Worm (Caenorhabditis elegans) whole organism, L1 larva: ENCODE measurements around the gene mxl-3.

Experiments
- C04F5.9 ChIP-seq: sonication (generic microtip); optimal IDR thresholded peaks from 2 replicates; lab custom pipeline; 2016; ENCODE audit warnings: missing genetic modification characterization, missing compliant biosample characterization
- C34B4.2 ChIP-seq: sonication (generic microtip); optimal IDR thresholded peaks from 2 replicates; lab custom pipeline; 2017; ENCODE audit warnings: mild to moderate bottlenecking, missing genetic modification characterization, missing compliant biosample characterization
- F16B12.6 ChIP-seq: fragments of 150-350 bp; optimal IDR thresholded peaks from 2 replicates; lab custom pipeline; 2014; ENCODE audit warnings: missing biosample characterization, missing genetic modification characterization
- Y116A8C.19 ChIP-seq: sonication (generic microtip); optimal IDR thresholded peaks from 2 replicates; lab custom pipeline; 2016; ENCODE audit warnings: missing compliant biosample characterization, missing genetic modification characterization, borderline replicate concordance
- ama-1 ChIP-seq: fragments of 150-350 bp; optimal IDR thresholded peaks from 2 replicates; lab custom pipeline; 2014
- blmp-1 ChIP-seq: fragments of 150-350 bp; optimal IDR thresholded peaks from 2 replicates; lab custom pipeline; 2014; ENCODE audit warnings: missing biosample characterization, missing genetic modification characterization
- ceh-63 ChIP-seq: fragments of 200-800 bp; sonication (Bioruptor generic); optimal IDR thresholded peaks from 2 replicates; lab custom pipeline; 2018; ENCODE audit warnings: mild to moderate bottlenecking, missing genetic modification characterization, missing compliant biosample characterization
- ceh-8 ChIP-seq: fragments of 200-800 bp; sonication (Bioruptor generic); optimal IDR thresholded peaks from 2 replicates; lab custom pipeline; 2018; ENCODE audit warnings: mild to moderate bottlenecking, missing genetic modification characterization, moderate library complexity, missing compliant biosample characterization
- ceh-82 ChIP-seq, 3 experiments: fragments of 150-350 bp in 1 of 3; sonication (generic microtip) in 2 of 3; optimal IDR thresholded peaks; 2 replicates each; lab custom pipeline; 2014 to 2017; ENCODE audit warnings: missing biosample characterization in 3 of 3, missing genetic modification characterization in 3 of 3
- ceh-88 ChIP-seq: fragments of 200-800 bp; sonication (Bioruptor generic); IDR thresholded peaks from 2 replicates; pipeline ENCODE4 v1.3.6; 2022; ENCODE audit warnings: missing genetic modification characterization, missing compliant biosample characterization
- ces-1 ChIP-seq: fragments of 150-350 bp; optimal IDR thresholded peaks from 2 replicates; lab custom pipeline; 2014; ENCODE audit warnings: missing biosample characterization, missing genetic modification reagents, missing genetic modification characterization
- egl-13 ChIP-seq: sonication (generic microtip); optimal IDR thresholded peaks from 2 replicates; lab custom pipeline; 2016; ENCODE audit warnings: missing genotype, missing genetic modification reagents, missing genetic modification characterization, missing compliant biosample characterization
- egl-27 ChIP-seq, 2 experiments: fragments of 150-350 bp in 1 of 2; sonication (generic microtip); optimal IDR thresholded peaks; 3 replicates each; lab custom pipeline; 2017 to 2018; ENCODE audit warnings: missing biosample characterization in 2 of 2, missing genetic modification characterization in 2 of 2, missing genetic modification reagents in 2 of 2
- elt-3 ChIP-seq, 6 experiments: fragments of 150-350 bp in 1 of 6; sonication (generic microtip); optimal IDR thresholded peaks; 2 replicates each; lab custom pipeline; 2017 to 2018; ENCODE audit warnings: missing biosample characterization in 6 of 6, missing genetic modification characterization in 6 of 6, inconsistent platforms in 1 of 6
- fkh-10 ChIP-seq: sonication (generic microtip); optimal IDR thresholded peaks from 2 replicates; lab custom pipeline; 2017; ENCODE audit warnings: missing biosample characterization, missing genetic modification reagents, missing genetic modification characterization
- fkh-4 ChIP-seq: sonication (generic microtip); optimal IDR thresholded peaks from 2 replicates; lab custom pipeline; 2016; ENCODE audit warnings: missing compliant biosample characterization, missing genetic modification characterization, borderline replicate concordance
- fkh-8 ChIP-seq: sonication (generic microtip); optimal IDR thresholded peaks from 2 replicates; lab custom pipeline; 2016; ENCODE audit warnings: mild to moderate bottlenecking, missing genetic modification characterization, missing compliant biosample characterization
- irx-1 ChIP-seq: sonication (generic microtip); optimal IDR thresholded peaks from 2 replicates; lab custom pipeline; 2016; ENCODE audit warnings: missing genetic modification characterization, missing compliant biosample characterization
- jun-1 ChIP-seq: fragments of 150-350 bp; optimal IDR thresholded peaks from 2 replicates; lab custom pipeline; 2014; ENCODE audit warnings: missing biosample characterization, missing genetic modification reagents, missing genetic modification characterization
- lin-13 ChIP-seq: fragments of 150-350 bp; optimal IDR thresholded peaks from 2 replicates; lab custom pipeline; 2014; ENCODE audit warnings: missing biosample characterization, missing genetic modification reagents, missing genetic modification characterization
- lin-15B ChIP-seq: fragments of 150-350 bp; sonication (generic microtip); optimal IDR thresholded peaks from 3 replicates; lab custom pipeline; 2014; ENCODE audit warnings: missing biosample characterization, missing genetic modification characterization
- lin-35 ChIP-seq, 2 experiments: fragments of 150-350 bp; optimal IDR thresholded peaks; 2 replicates each; lab custom pipeline; 2014; ENCODE audit warnings: missing biosample characterization in 2 of 2, missing genetic modification characterization in 2 of 2, missing genetic modification reagents in 2 of 2
- lin-39 ChIP-seq: fragments of 150-350 bp; optimal IDR thresholded peaks from 2 replicates; lab custom pipeline; 2014; ENCODE audit warnings: missing biosample characterization, missing genetic modification reagents, missing genetic modification characterization
- lir-3 ChIP-seq: sonication (generic microtip); optimal IDR thresholded peaks from 2 replicates; lab custom pipeline; 2016; ENCODE audit warnings: mild to moderate bottlenecking, missing genetic modification characterization, moderate library complexity, missing compliant biosample characterization; ENCODE audit not compliant: poor library complexity
- mab-9 ChIP-seq: fragments of 200-800 bp; sonication (Bioruptor generic); IDR thresholded peaks from 2 replicates; pipeline ENCODE4 v1.3.6; 2022; ENCODE audit warnings: missing genetic modification reagents, missing genetic modification characterization, missing compliant biosample characterization
- nhr-11 ChIP-seq: fragments of 150-350 bp; optimal IDR thresholded peaks from 2 replicates; lab custom pipeline; 2014; ENCODE audit warnings: missing biosample characterization, missing genetic modification characterization
- nhr-12 ChIP-seq: sonication (generic microtip); optimal IDR thresholded peaks from 2 replicates; lab custom pipeline; 2017; ENCODE audit warnings: missing biosample characterization, missing genetic modification characterization
- nhr-19 ChIP-seq: fragments of 200-800 bp; sonication (Bioruptor generic); conservative IDR thresholded peaks from 2 replicates; pipeline ENCODE4 v1.3.6; 2022; ENCODE audit warnings: missing genetic modification characterization, missing compliant biosample characterization
- nhr-20 ChIP-seq: sonication (generic microtip); optimal IDR thresholded peaks from 2 replicates; lab custom pipeline; 2016; ENCODE audit warnings: mild to moderate bottlenecking, missing genetic modification characterization, missing compliant biosample characterization
- nhr-71 ChIP-seq: sonication (generic microtip); optimal IDR thresholded peaks from 2 replicates; lab custom pipeline; 2016; ENCODE audit warnings: mild to moderate bottlenecking, missing genetic modification characterization, moderate library complexity, missing compliant biosample characterization
- nhr-77 ChIP-seq: fragments of 150-350 bp; optimal IDR thresholded peaks from 2 replicates; lab custom pipeline; 2014; ENCODE audit warnings: missing biosample characterization, missing genetic modification characterization
- nhr-84 ChIP-seq: sonication (generic microtip); optimal IDR thresholded peaks from 2 replicates; lab custom pipeline; 2017; ENCODE audit warnings: missing biosample characterization, missing genetic modification characterization
- nhr-90 ChIP-seq: sonication (generic microtip); optimal IDR thresholded peaks from 2 replicates; lab custom pipeline; 2016; ENCODE audit warnings: mild to moderate bottlenecking, missing genetic modification characterization, missing compliant biosample characterization; ENCODE audit not compliant: poor library complexity
- pax-3 ChIP-seq: fragments of 200-800 bp; sonication (Bioruptor generic); optimal IDR thresholded peaks from 2 replicates; lab custom pipeline; 2018; ENCODE audit warnings: mild to moderate bottlenecking, missing genetic modification characterization, moderate library complexity, missing compliant biosample characterization
- pqm-1 ChIP-seq: sonication (generic microtip); optimal IDR thresholded peaks from 3 replicates; lab custom pipeline; 2017; ENCODE audit warnings: missing biosample characterization, missing genetic modification characterization
- rnt-1 ChIP-seq: sonication (generic microtip); optimal IDR thresholded peaks from 2 replicates; lab custom pipeline; 2016; ENCODE audit warnings: mild to moderate bottlenecking, missing genetic modification characterization, moderate library complexity, missing compliant biosample characterization
- snpc-4 ChIP-seq: fragments of 150-350 bp; optimal IDR thresholded peaks from 2 replicates; lab custom pipeline; 2014; ENCODE audit warnings: missing biosample characterization, missing genetic modification characterization
- snu-23 ChIP-seq: sonication (generic microtip); optimal IDR thresholded peaks from 2 replicates; lab custom pipeline; 2016; ENCODE audit warnings: missing genetic modification characterization, missing compliant biosample characterization
- swsn-7 ChIP-seq: sonication (generic microtip); optimal IDR thresholded peaks from 2 replicates; lab custom pipeline; 2016; ENCODE audit warnings: missing genetic modification characterization, missing compliant biosample characterization
- tbx-2 ChIP-seq: sonication (generic microtip); optimal IDR thresholded peaks from 2 replicates; lab custom pipeline; 2016; ENCODE audit warnings: missing genetic modification characterization, missing compliant biosample characterization
- unc-130 ChIP-seq: fragments of 150-350 bp; optimal IDR thresholded peaks from 2 replicates; lab custom pipeline; 2017; ENCODE audit warnings: missing biosample characterization, missing genetic modification characterization, inconsistent platforms
- unc-98 ChIP-seq: fragments of 200-800 bp; sonication (Bioruptor generic); IDR thresholded peaks from 2 replicates; pipeline ENCODE4 v1.3.6; 2022; ENCODE audit warnings: missing genetic modification characterization, missing compliant biosample characterization
- vab-15 ChIP-seq: sonication (generic microtip); optimal IDR thresholded peaks from 2 replicates; lab custom pipeline; 2017; ENCODE audit warnings: missing genotype, mild to moderate bottlenecking, missing genetic modification characterization, missing compliant biosample characterization
- zag-1 ChIP-seq: fragments of 150-350 bp; optimal IDR thresholded peaks from 2 replicates; lab custom pipeline; 2014; ENCODE audit warnings: missing biosample characterization, missing genetic modification characterization
- zip-4 ChIP-seq: fragments of 200-800 bp; sonication (Bioruptor generic); optimal IDR thresholded peaks from 2 replicates; lab custom pipeline; 2018; ENCODE audit warnings: mild to moderate bottlenecking, missing genetic modification characterization, moderate library complexity, missing compliant biosample characterization
- ztf-11 ChIP-seq, 2 experiments: sonication (generic microtip); optimal IDR thresholded peaks; 2 replicates each; lab custom pipeline; 2016 to 2017; ENCODE audit warnings: missing genetic modification characterization in 2 of 2, missing biosample characterization in 1 of 2, missing compliant biosample characterization in 1 of 2
- ztf-4 ChIP-seq: fragments of 150-350 bp; optimal IDR thresholded peaks from 2 replicates; lab custom pipeline; 2014; ENCODE audit warnings: missing biosample characterization, missing genetic modification characterization

The mxl-3 gene

DNA sequence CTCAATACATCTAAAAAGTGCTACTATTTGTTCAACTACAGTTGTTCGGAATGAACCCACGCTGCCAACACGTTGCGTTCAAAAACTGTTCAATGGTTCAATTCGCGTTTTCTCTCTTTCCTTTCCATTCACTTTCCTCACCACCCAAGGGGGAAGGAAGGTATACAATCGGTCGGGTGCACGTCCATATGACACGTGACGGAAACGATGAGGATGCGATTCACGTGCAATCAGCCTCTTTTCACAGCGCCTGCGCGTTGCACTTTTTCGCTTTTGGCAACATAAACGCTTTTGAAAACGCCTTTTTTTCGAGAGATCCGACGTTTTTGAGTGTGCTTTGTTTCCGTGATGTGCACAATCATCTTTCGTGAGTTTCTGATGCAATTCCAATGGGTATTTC, 8.0 kb upstream of the mxl-3 start (continued):
- TF ChIP-seq swsn-7 (tag; lab: Kevin White, UChicago), result peak; percentile 71
- no peak for TF ChIP-seq Y116A8C.19
- no peak for TF ChIP-seq pqm-1
- TF ChIP-seq mab-9 (GFP tag; lab: Robert Waterston, UW), result no peak
- no peak for TF ChIP-seq lin-39 (tag; lab: Kevin White, UChicago)
- peak; percentile 53 for TF ChIP-seq lir-3 (tag; lab: Kevin White, UChicago)
- TF ChIP-seq lin-15B (tag; lab: Kevin White, UChicago), result no peak
- peak; percentile 24 for TF ChIP-seq zip-4
- TF ChIP-seq elt-3 (tag; optimal IDR thresholded peaks at IDR 0.05; lab: Kevin White, UChicago), result peak in 5 of 6 experiments; percentile 53 to 91 (median 66)
- peak; percentile 86 to 93 for TF ChIP-seq egl-27 (tag; optimal IDR thresholded peaks at IDR 0.05; lab: Kevin White, UChicago)
- TF ChIP-seq jun-1 (tag; lab: Kevin White, UChicago), result peak; percentile 84
- no peak for TF ChIP-seq F16B12.6
- no peak for TF ChIP-seq C34B4.2 (tag; lab: Kevin White, UChicago)
- no peak for TF ChIP-seq ceh-8
- peak; percentile 98 for TF ChIP-seq nhr-20
- peak; percentile 81 for TF ChIP-seq nhr-11 (tag; lab: Kevin White, UChicago)
- peak; percentile 84 for TF ChIP-seq ztf-4 (tag; lab: Kevin White, UChicago)
- peak; percentile 99 for TF ChIP-seq blmp-1 (tag; lab: Kevin White, UChicago)
- TF ChIP-seq snu-23 (GFP tag; lab: Kevin White, UChicago), result peak; percentile 93
- no peak for TF ChIP-seq nhr-84 (tag; lab: Kevin White, UChicago)
- peak; percentile 90 for TF ChIP-seq tbx-2 (tag; lab: Kevin White, UChicago)
- no peak for TF ChIP-seq nhr-12
- peak; percentile 1 to 53 (median 49) for TF ChIP-seq ceh-82 (tag; optimal IDR thresholded peaks at IDR 0.05; lab: Kevin White, UChicago)
- peak; percentile 85 for TF ChIP-seq unc-130 (tag; lab: Kevin White, UChicago)
- TF ChIP-seq nhr-90, result peak; percentile 94
- TF ChIP-seq ama-1 (lab: Kevin White, UChicago), result no peak
- TF ChIP-seq ztf-11 (tag; optimal IDR thresholded peaks at IDR 0.05; lab: Kevin White, UChicago), result no peak
- TF ChIP-seq snpc-4 (tag; lab: Kevin White, UChicago), result peak; percentile 12
- peak; percentile 63 for TF ChIP-seq lin-13 (GFP tag; lab: Kevin White, UChicago)
- TF ChIP-seq ceh-63 (GFP tag; lab: Kevin White, UChicago), result peak; percentile 61
- TF ChIP-seq vab-15 (tag; lab: Kevin White, UChicago), result no peak
- TF ChIP-seq fkh-10, result peak; percentile 98
- TF ChIP-seq rnt-1 (tag; lab: Kevin White, UChicago), result peak; percentile 68
- peak; percentile 75 for TF ChIP-seq irx-1 (tag; lab: Kevin White, UChicago)
- no peak for TF ChIP-seq pax-3 (tag; lab: Kevin White, UChicago)
- TF ChIP-seq zag-1, result no peak
- no peak for TF ChIP-seq ces-1 (GFP tag; lab: Kevin White, UChicago)
- TF ChIP-seq ceh-88 (GFP tag; lab: Robert Waterston, UW), result peak; percentile 32; the same call in 1 of the 2 replicates
- peak; percentile 35 to 85 for TF ChIP-seq lin-35 (GFP tag; optimal IDR thresholded peaks at IDR 0.05; lab: Kevin White, UChicago)
- TF ChIP-seq nhr-77 (tag; lab: Kevin White, UChicago), result peak; percentile 83
- peak; percentile 97 for TF ChIP-seq nhr-19 (GFP tag; lab: Robert Waterston, UW)
- TF ChIP-seq unc-98 (GFP tag; lab: Robert Waterston, UW), result no peak
- no peak for TF ChIP-seq fkh-4 (tag; lab: Kevin White, UChicago)
- TF ChIP-seq fkh-8 (tag; lab: Kevin White, UChicago), result no peak
- peak; percentile 97 for TF ChIP-seq nhr-71 (tag; lab: Kevin White, UChicago)
- no peak for TF ChIP-seq egl-13 (tag; lab: Kevin White, UChicago)
- peak; percentile 53 for TF ChIP-seq C04F5.9 (tag; lab: Kevin White, UChicago)
